Worm (Caenorhabditis elegans): Measurements from ENCODE around the gene arp-6.

The arp-6 gene

ce11 chrII:8071801-8072544, 34.8 kb upstream of the arp-6 start (continued):
- no peak for TF ChIP-seq hlh-4 (tag; optimal IDR thresholded peaks at IDR 0.05)
- peak; percentile 49 to 61 for TF ChIP-seq lin-35 (GFP tag; optimal IDR thresholded peaks at IDR 0.05)
- no peak for TF ChIP-seq nhr-84 (tag; optimal IDR thresholded peaks at IDR 0.05)
- peak; percentile 53 for TF ChIP-seq xbp-1 (tag; optimal IDR thresholded peaks at IDR 0.05)
- TF ChIP-seq ceh-8 (GFP tag; optimal IDR thresholded peaks at IDR 0.05): no peak
- TF ChIP-seq irx-1 (tag; optimal IDR thresholded peaks at IDR 0.05): peak; percentile 38
- TF ChIP-seq ztf-4 (tag; optimal IDR thresholded peaks at IDR 0.05): peak; percentile 24
- TF ChIP-seq lsy-2 (tag; optimal IDR thresholded peaks at IDR 0.05): peak; percentile 56 to 64
- no peak for TF ChIP-seq alr-1 (tag; optimal IDR thresholded peaks at IDR 0.05; ENCODE audit: borderline replicate concordance)
- TF ChIP-seq fkh-8 (tag; optimal IDR thresholded peaks at IDR 0.05): peak; percentile 85
- peak; percentile 54 for TF ChIP-seq tbx-2 (tag; optimal IDR thresholded peaks at IDR 0.05)
- peak; percentile 44 for TF ChIP-seq nhr-85 (tag)

- no peak for TF ChIP-seq ztf-11 (tag; optimal IDR thresholded peaks at IDR 0.05)
- no peak for TF ChIP-seq rnt-1 (tag; optimal IDR thresholded peaks at IDR 0.05)
- TF ChIP-seq mdl-1 (tag; optimal IDR thresholded peaks at IDR 0.05): no peak
- no peak for TF ChIP-seq egl-13 (tag; optimal IDR thresholded peaks at IDR 0.05)
- TF ChIP-seq sup-37 (GFP tag; optimal IDR thresholded peaks at IDR 0.05): no peak
- peak; percentile 46 for TF ChIP-seq lin-14 (GFP tag; optimal IDR thresholded peaks at IDR 0.05)
- no peak for TF ChIP-seq efl-3 (GFP tag; optimal IDR thresholded peaks at IDR 0.05)
- no peak for TF ChIP-seq ama-1 (optimal IDR thresholded peaks at IDR 0.05)
- peak; percentile 66 for TF ChIP-seq elt-2 (tag; optimal IDR thresholded peaks at IDR 0.05)
- no peak for TF ChIP-seq dpl-1 (GFP tag; optimal IDR thresholded peaks at IDR 0.05)
- TF ChIP-seq nhr-71 (tag; optimal IDR thresholded peaks at IDR 0.05): peak; percentile 37
- no peak; the same call in 1 of the 2 replicates for TF ChIP-seq nhr-19 (GFP tag; conservative IDR thresholded peaks at IDR 0.05)
- TF ChIP-seq snu-23 (GFP tag; optimal IDR thresholded peaks at IDR 0.05): peak; percentile 3
- no peak for TF ChIP-seq snpc-4 (tag; optimal IDR thresholded peaks at IDR 0.05)
- TF ChIP-seq isw-1 (GFP tag; IDR thresholded peaks at IDR 0.05): no peak
- peak; percentile 92 for TF ChIP-seq blmp-1 (tag; optimal IDR thresholded peaks at IDR 0.05)
- TF ChIP-seq ceh-63 (GFP tag; optimal IDR thresholded peaks at IDR 0.05): no peak
- no peak for TF ChIP-seq zip-4 (GFP tag; optimal IDR thresholded peaks at IDR 0.05)
- TF ChIP-seq zag-1 (tag; optimal IDR thresholded peaks at IDR 0.05): no peak
- TF ChIP-seq hpl-2 (GFP tag; optimal IDR thresholded peaks at IDR 0.05): no peak
- TF ChIP-seq fkh-8 (tag; optimal IDR thresholded peaks at IDR 0.05): no peak
- no peak for TF ChIP-seq jun-1 (tag; optimal IDR thresholded peaks at IDR 0.05)
- peak; percentile 13 for TF ChIP-seq tbx-2 (tag; optimal IDR thresholded peaks at IDR 0.05)
- no peak for TF ChIP-seq fkh-10 (GFP tag; optimal IDR thresholded peaks at IDR 0.05)
- TF ChIP-seq alr-1 (tag; optimal IDR thresholded peaks at IDR 0.05; ENCODE audit: borderline replicate concordance): no peak
- no peak for TF ChIP-seq hlh-4 (tag; optimal IDR thresholded peaks at IDR 0.05)
- no peak for TF ChIP-seq Y116A8C.19 (tag; optimal IDR thresholded peaks at IDR 0.05; ENCODE audit: borderline replicate concordance)
- TF ChIP-seq sptf-1 (tag; optimal IDR thresholded peaks at IDR 0.05): no peak
- no peak for TF ChIP-seq lsy-2 (tag; optimal IDR thresholded peaks at IDR 0.05)
- no peak for TF ChIP-seq nhr-84 (tag; optimal IDR thresholded peaks at IDR 0.05)
- no peak for TF ChIP-seq hlh-17 (GFP tag; optimal IDR thresholded peaks at IDR 0.05; ENCODE audit: borderline replicate concordance)
- no peak for TF ChIP-seq irx-1 (tag; optimal IDR thresholded peaks at IDR 0.05)
- TF ChIP-seq lin-35 (GFP tag; optimal IDR thresholded peaks at IDR 0.05): no peak
- peak; percentile 86 for TF ChIP-seq nhr-85 (tag)
- TF ChIP-seq elt-3 (tag; optimal IDR thresholded peaks at IDR 0.05): peak in 5 of 6 experiments; percentile 18 to 66 (median 33)
- TF ChIP-seq fos-1 (tag; optimal IDR thresholded peaks at IDR 0.05): no peak
- no peak for TF ChIP-seq nhr-12 (tag; optimal IDR thresholded peaks at IDR 0.05)
- no peak for TF ChIP-seq unc-86 (tag; optimal IDR thresholded peaks at IDR 0.05)
- no peak for TF ChIP-seq mef-2 (tag; optimal IDR thresholded peaks at IDR 0.05)
- 0 out of 2 replicates have a peak, but pooled peaks have one; percentile 18 for TF ChIP-seq grh-1 (GFP tag; IDR thresholded peaks at IDR 0.05)
- TF ChIP-seq ceh-90 (tag; optimal IDR thresholded peaks at IDR 0.05): no peak
- no peak for TF ChIP-seq ceh-88 (GFP tag; IDR thresholded peaks at IDR 0.05)
- TF ChIP-seq nhr-20 (tag; optimal IDR thresholded peaks at IDR 0.05): peak; percentile 37
These were observed 34.0 kb upstream of the arp-6 start for ce11 chrII:8071012-8071625.

Measured in whole organism, L1 larva.